Fruit fly (Drosophila melanogaster): Measurements from ENCODE around the gene CG42832.
A peak's percentile ranks its signal among the peaks of the same experiment; 100 is the strongest.
"Not testable (repeated sequence)": the region's sequence is repeated elsewhere in the genome, so short reads cannot be mapped to it uniquely, and the experiment has no call there.

The CG42832 gene

dm6 chr3L:11586794-11587462 lies 23.0 kb upstream of the CG42832 start:
- TF ChIP-seq tj (GFP tag; optimal IDR thresholded peaks at IDR 0.05), result no peak
- no peak for TF ChIP-seq kay (GFP tag; ENCODE audit: borderline replicate concordance)
- no peak for TF ChIP-seq Hr96 (GFP tag; optimal IDR thresholded peaks at IDR 0.05)
- peak; percentile 85 for TF ChIP-seq pad (GFP tag; optimal IDR thresholded peaks at IDR 0.05)
- TF ChIP-seq CG1620 (GFP tag; optimal IDR thresholded peaks at IDR 0.05), result no peak
- no peak for TF ChIP-seq CG12768 (GFP tag; optimal IDR thresholded peaks at IDR 0.05)
- TF ChIP-seq CG11617 (GFP tag; optimal IDR thresholded peaks at IDR 0.05), result no peak
- peak; percentile 96 for TF ChIP-seq ovo (GFP tag; optimal IDR thresholded peaks at IDR 0.05)

dm6 chr3L:11587720-11588580 lies 22.0 kb upstream of the CG42832 start, which contains the start of gene rt:
rt (minus strand) TSS chr3L:11587770.
- TF ChIP-seq cic (GFP tag; optimal IDR thresholded peaks at IDR 0.05), result no peak
- peak; percentile 75 for TF ChIP-seq pad (GFP tag; optimal IDR thresholded peaks at IDR 0.05)
- TF ChIP-seq CG14711 (tag; optimal IDR thresholded peaks at IDR 0.05), result no peak
- no peak for TF ChIP-seq bab1 (GFP tag; optimal IDR thresholded peaks at IDR 0.05)
- TF ChIP-seq Crg-1 (GFP tag; optimal IDR thresholded peaks at IDR 0.05), result no peak
- no peak for TF ChIP-seq CG11617 (GFP tag; optimal IDR thresholded peaks at IDR 0.05)
- no peak for TF ChIP-seq Clk (GFP tag; optimal IDR thresholded peaks at IDR 0.05)
- no peak for TF ChIP-seq CG1620 (GFP tag; optimal IDR thresholded peaks at IDR 0.05)
- TF ChIP-seq Mnt (GFP tag; optimal IDR thresholded peaks at IDR 0.05), result no peak
- TF ChIP-seq CG7045 (GFP tag; optimal IDR thresholded peaks at IDR 0.05), result peak; percentile 31
- TF ChIP-seq tj (GFP tag; optimal IDR thresholded peaks at IDR 0.05), result no peak
- no peak for TF ChIP-seq toe (GFP tag; optimal IDR thresholded peaks at IDR 0.05)
- TF ChIP-seq Hr96 (GFP tag; optimal IDR thresholded peaks at IDR 0.05), result peak; percentile 10

dm6 chr3L:11588594-11588993 lies 21.3 kb upstream of the CG42832 start:
- no peak for TF ChIP-seq kay (GFP tag; ENCODE audit: borderline replicate concordance)
- no peak for TF ChIP-seq cnc (optimal IDR thresholded peaks at IDR 0.05)
- TF ChIP-seq CG1620 (GFP tag; optimal IDR thresholded peaks at IDR 0.05), result no peak
- TF ChIP-seq pad (GFP tag; optimal IDR thresholded peaks at IDR 0.05), result no peak
- TF ChIP-seq tj (GFP tag; optimal IDR thresholded peaks at IDR 0.05), result no peak
- TF ChIP-seq CG7045 (GFP tag; optimal IDR thresholded peaks at IDR 0.05), result no peak
- no peak for TF ChIP-seq Hr96 (GFP tag; optimal IDR thresholded peaks at IDR 0.05)
- no peak for TF ChIP-seq bab1 (GFP tag; optimal IDR thresholded peaks at IDR 0.05)
- no peak for TF ChIP-seq CG11617 (GFP tag; optimal IDR thresholded peaks at IDR 0.05)
- no peak for TF ChIP-seq CG12768 (GFP tag; optimal IDR thresholded peaks at IDR 0.05)

- TF ChIP-seq CG12768, tj, cic (GFP tag; optimal IDR thresholded peaks at IDR 0.05): not testable (repeated sequence)
Measured at dm6 chr3L:11589395-11589794, 20.5 kb upstream of the CG42832 start, which contains the start of gene CG7377. CG7377 (plus strand) TSS chr3L:11589695.

- TF ChIP-seq CG7045 (GFP tag; optimal IDR thresholded peaks at IDR 0.05) (no peak), Hr96 (GFP tag; optimal IDR thresholded peaks at IDR 0.05) (no peak), cnc (optimal IDR thresholded peaks at IDR 0.05) (no peak)
Measured at dm6 chr3L:11591131-11591530, 18.8 kb upstream of the CG42832 start, which contains the start of gene CG33268. CG33268 (minus strand) TSS chr3L:11591231.

dm6 chr3L:11591803-11592202 lies 18.1 kb upstream of the CG42832 start:
- TF ChIP-seq CG12768 (GFP tag; optimal IDR thresholded peaks at IDR 0.05), result no peak
- TF ChIP-seq Clk (GFP tag; optimal IDR thresholded peaks at IDR 0.05), result no peak
- TF ChIP-seq cic (GFP tag; optimal IDR thresholded peaks at IDR 0.05), result no peak
- no peak for TF ChIP-seq CG5204 (GFP tag; optimal IDR thresholded peaks at IDR 0.05)
- TF ChIP-seq CG7101 (tag; optimal IDR thresholded peaks at IDR 0.05), result no peak
- no peak for TF ChIP-seq CG14711 (tag; optimal IDR thresholded peaks at IDR 0.05)
- TF ChIP-seq CG33017 (tag; optimal IDR thresholded peaks at IDR 0.05), result no peak
- TF ChIP-seq CG7045 (GFP tag; optimal IDR thresholded peaks at IDR 0.05), result no peak
- TF ChIP-seq Crg-1 (GFP tag; optimal IDR thresholded peaks at IDR 0.05), result no peak
- no peak for TF ChIP-seq Hr96 (GFP tag; optimal IDR thresholded peaks at IDR 0.05)
- TF ChIP-seq CG1620 (GFP tag; optimal IDR thresholded peaks at IDR 0.05), result no peak
- TF ChIP-seq ovo (GFP tag; optimal IDR thresholded peaks at IDR 0.05), result no peak
- no peak for TF ChIP-seq bab1 (GFP tag; optimal IDR thresholded peaks at IDR 0.05)
- no peak for TF ChIP-seq kay (GFP tag; ENCODE audit: borderline replicate concordance)

dm6 chr3L:11593778-11594177 lies 16.2 kb upstream of the CG42832 start:
- TF ChIP-seq ovo (GFP tag; optimal IDR thresholded peaks at IDR 0.05) (no peak), CG5204 (GFP tag; optimal IDR thresholded peaks at IDR 0.05) (no peak), cnc (optimal IDR thresholded peaks at IDR 0.05) (no peak), CG1620 (GFP tag; optimal IDR thresholded peaks at IDR 0.05) (no peak), tj (GFP tag; optimal IDR thresholded peaks at IDR 0.05) (no peak), pad (GFP tag; optimal IDR thresholded peaks at IDR 0.05) (no peak), Clk (GFP tag; optimal IDR thresholded peaks at IDR 0.05) (no peak), Mnt (GFP tag; optimal IDR thresholded peaks at IDR 0.05) (no peak), CG14711 (tag; optimal IDR thresholded peaks at IDR 0.05) (peak; percentile 9), cic (GFP tag; optimal IDR thresholded peaks at IDR 0.05) (no peak), CG33017 (tag; optimal IDR thresholded peaks at IDR 0.05) (peak; percentile 81), CG7101 (tag; optimal IDR thresholded peaks at IDR 0.05) (peak; percentile 35), CG12768 (GFP tag; optimal IDR thresholded peaks at IDR 0.05) (peak; percentile 62), CG11617 (GFP tag; optimal IDR thresholded peaks at IDR 0.05) (peak; percentile 22), bab1 (GFP tag; optimal IDR thresholded peaks at IDR 0.05) (no peak), Hr96 (GFP tag; optimal IDR thresholded peaks at IDR 0.05) (no peak), toe (GFP tag; optimal IDR thresholded peaks at IDR 0.05) (no peak), CG7045 (GFP tag; optimal IDR thresholded peaks at IDR 0.05) (peak; percentile 66), kay (GFP tag; ENCODE audit: borderline replicate concordance) (no peak), Crg-1 (GFP tag; optimal IDR thresholded peaks at IDR 0.05) (no peak)

Data from whole organism, adult.